Worm (Caenorhabditis elegans) whole organism, early embryonic: ENCODE data around the gene F07B10.4.

ENCODE experiments used
- flt-1 ChIP-seq: fragments of 200-800 bp; sonication (Bioruptor generic); IDR thresholded peaks from 2 replicates; pipeline ENCODE4 v1.3.6; 2022; ENCODE audit warnings: missing genetic modification characterization, missing compliant biosample characterization
- hmg-4 ChIP-seq: fragments of 200-800 bp; sonication (Bioruptor generic); optimal IDR thresholded peaks from 2 replicates; lab custom pipeline; 2018; ENCODE audit warnings: mild to moderate bottlenecking, missing genetic modification characterization, missing compliant biosample characterization
- hnd-1 ChIP-seq: sonication (generic microtip); optimal IDR thresholded peaks from 2 replicates; lab custom pipeline; 2016; ENCODE audit warnings: missing genetic modification characterization, missing compliant biosample characterization
- tra-4 ChIP-seq: sonication (generic microtip); optimal IDR thresholded peaks from 2 replicates; lab custom pipeline; 2017; ENCODE audit warnings: missing genetic modification characterization, missing compliant biosample characterization

ce11 chrV:11258896-11259295 lies 4.0 kb downstream of the F07B10.4 start, which contains the start of gene lgc-36:
- no peak for TF ChIP-seq hmg-4 (GFP tag; lab: Kevin White, UChicago)
- TF ChIP-seq tra-4 (tag; lab: Kevin White, UChicago), result no peak
- TF ChIP-seq flt-1, result no peak
- TF ChIP-seq hnd-1 (tag; lab: Kevin White, UChicago), result no peak
